Worm (Caenorhabditis elegans): ENCODE results near the gene F55H2.8.

ce11 chrIII:9559381-9559881 is 45.8 kb downstream of the F55H2.8 start, which contains the start of gene C48B4.7:
- TF ChIP-seq lir-3 (tag; optimal IDR thresholded peaks at IDR 0.05) (no peak), dmd-8 (GFP tag; IDR thresholded peaks at IDR 0.05) (no peak), mdl-1 (tag; optimal IDR thresholded peaks at IDR 0.05) (no peak), unc-130 (GFP tag; optimal IDR thresholded peaks at IDR 0.05) (no peak), Y75B8A.6 (GFP tag; IDR thresholded peaks at IDR 0.05) (no peak), egl-27 (tag; optimal IDR thresholded peaks at IDR 0.05) (no peak), unc-62 (GFP tag; optimal IDR thresholded peaks at IDR 0.05 in 1 of 2) (no peak), unc-62 (tag; optimal IDR thresholded peaks at IDR 0.05) (no peak), unc-39 (tag; optimal IDR thresholded peaks at IDR 0.05) (no peak), mep-1 (tag; optimal IDR thresholded peaks at IDR 0.05) (no peak), spr-3 (GFP tag; optimal IDR thresholded peaks at IDR 0.05) (no peak), ceh-82 (tag; optimal IDR thresholded peaks at IDR 0.05) (no peak)
